Worm (Caenorhabditis elegans) whole organism, mixed stage, embryonic: ENCODE results near the gene C50D2.1.

Source experiments
- drap-1 ChIP-seq: fragments of 200-800 bp; sonication (Bioruptor generic); optimal IDR thresholded peaks from 3 replicates; lab custom pipeline; 2018; ENCODE audit warnings: mild to moderate bottlenecking, missing genetic modification characterization, missing compliant biosample characterization
- elt-3 ChIP-seq: fragments of 150-350 bp; optimal IDR thresholded peaks from 2 replicates; lab custom pipeline; 2014; ENCODE audit warnings: missing biosample characterization, missing genetic modification characterization
- ham-2 ChIP-seq: fragments of 200-800 bp; sonication (Bioruptor generic); optimal IDR thresholded peaks from 2 replicates; lab custom pipeline; 2018; ENCODE audit warnings: mild to moderate bottlenecking, missing genetic modification characterization, missing compliant biosample characterization
- nhr-12 ChIP-seq: fragments of 150-350 bp; optimal IDR thresholded peaks from 2 replicates; lab custom pipeline; 2014; ENCODE audit warnings: missing biosample characterization, missing genetic modification characterization
- nhr-237 ChIP-seq: fragments of 150-350 bp; optimal IDR thresholded peaks from 2 replicates; lab custom pipeline; 2014; ENCODE audit warnings: missing biosample characterization, missing genetic modification characterization
- pha-4 ChIP-seq: fragments of 150-350 bp; optimal IDR thresholded peaks from 2 replicates; lab custom pipeline; 2018; ENCODE audit warnings: missing biosample characterization, missing genetic modification reagents, missing genetic modification characterization
- snpc-4 ChIP-seq: fragments of 150-350 bp; optimal IDR thresholded peaks from 2 replicates; lab custom pipeline; 2014; ENCODE audit warnings: missing biosample characterization, missing genetic modification characterization
- tbx-8 ChIP-seq: fragments of 200-800 bp; sonication (Bioruptor generic); optimal IDR thresholded peaks from 2 replicates; lab custom pipeline; 2018; ENCODE audit warnings: mild to moderate bottlenecking, missing genetic modification characterization, moderate library complexity, missing compliant biosample characterization
- unc-120 ChIP-seq: sonication (generic microtip); optimal IDR thresholded peaks from 2 replicates; lab custom pipeline; 2017; ENCODE audit warnings: missing genetic modification characterization, missing compliant biosample characterization; ENCODE audit not compliant: poor library complexity, severe bottlenecking
- unc-39 ChIP-seq: fragments of 150-350 bp; optimal IDR thresholded peaks from 2 replicates; lab custom pipeline; 2014; ENCODE audit warnings: missing biosample characterization, missing genetic modification characterization
- unc-62 ChIP-seq: fragments of 150-350 bp; optimal IDR thresholded peaks from 2 replicates; lab custom pipeline; 2014; ENCODE audit warnings: missing biosample characterization, missing genetic modification reagents, missing genetic modification characterization
- ztf-11 ChIP-seq: fragments of 150-350 bp; optimal IDR thresholded peaks from 2 replicates; lab custom pipeline; 2014; ENCODE audit warnings: missing biosample characterization, missing genetic modification characterization

- TF ChIP-seq tbx-8 (GFP tag; lab: Kevin White, UChicago), result no peak
- no peak for TF ChIP-seq nhr-237 (tag; lab: Kevin White, UChicago)
- TF ChIP-seq unc-39 (tag; lab: Kevin White, UChicago), result no peak
- TF ChIP-seq ham-2, result no peak
- no peak for TF ChIP-seq snpc-4 (tag; lab: Kevin White, UChicago)
- no peak for TF ChIP-seq elt-3 (tag; lab: Kevin White, UChicago)
- TF ChIP-seq unc-120 (tag; lab: Kevin White, UChicago), result no peak
- TF ChIP-seq drap-1 (GFP tag; lab: Kevin White, UChicago), result no peak
- no peak for TF ChIP-seq nhr-12 (tag; lab: Kevin White, UChicago)
- TF ChIP-seq unc-62, result no peak
- no peak for TF ChIP-seq pha-4 (tag; lab: Kevin White, UChicago)
- no peak for TF ChIP-seq ztf-11 (tag; lab: Kevin White, UChicago)
Measured at ce11 chrII:79166-79565, 32.2 kb upstream of the C50D2.1 start, which contains the start of gene C23H3.9.
